Worm (Caenorhabditis elegans) whole organism, dauer: Measurements from ENCODE around the gene riok-3.

Experiments
- unc-62 ChIP-seq: sonication (generic microtip); optimal IDR thresholded peaks from 2 replicates; lab custom pipeline; 2017; ENCODE audit warnings: missing biosample characterization, missing genetic modification reagents, missing genetic modification characterization

riok-3 gene

ce11 chrIII:9767095-9767494 lies 37.7 kb downstream of the riok-3 start:
- no peak for TF ChIP-seq unc-62 (GFP tag; lab: Kevin White, UChicago)

ce11 chrIII:9766175-9766574 lies 38.6 kb downstream of the riok-3 start, which contains the start of gene cbp-1:
Gene cbp-1, plus strand, starts transcription at chrIII:9766509.
- no peak for TF ChIP-seq unc-62 (GFP tag; lab: Kevin White, UChicago)

- no peak for TF ChIP-seq unc-62 (GFP tag; lab: Kevin White, UChicago)
Measured at ce11 chrIII:9765465-9765900, 39.3 kb downstream of the riok-3 start.

ce11 chrIII:9764718-9765117 lies 40.1 kb downstream of the riok-3 start:
- TF ChIP-seq unc-62 (GFP tag; lab: Kevin White, UChicago), result no peak

ce11 chrIII:9762093-9762748 lies 42.6 kb downstream of the riok-3 start, which contains the start of gene gcc-2:
Gene gcc-2, minus strand, starts transcription at chrIII:9762143.
- TF ChIP-seq unc-62 (GFP tag; lab: Kevin White, UChicago), result no peak

ce11 chrIII:9760184-9760583 lies 44.6 kb downstream of the riok-3 start:
- no peak for TF ChIP-seq unc-62 (GFP tag; lab: Kevin White, UChicago)

ce11 chrIII:9758848-9759247 lies 46.0 kb downstream of the riok-3 start, which contains the start of gene rmd-1:
Gene rmd-1, plus strand, starts transcription at chrIII:9759094.
- TF ChIP-seq unc-62 (GFP tag; lab: Kevin White, UChicago), result no peak

ce11 chrIII:9757414-9757813 lies 47.4 kb downstream of the riok-3 start, which contains the start of gene vps-53:
Gene vps-53, minus strand, starts transcription at chrIII:9757514.
- TF ChIP-seq unc-62 (GFP tag; lab: Kevin White, UChicago), result no peak

- TF ChIP-seq unc-62 (GFP tag; lab: Kevin White, UChicago), result no peak
Measured at ce11 chrIII:9752852-9753251, 52.0 kb downstream of the riok-3 start, which contains the start of gene ech-6. Gene ech-6, minus strand, starts transcription at chrIII:9752883.
